Worm (Caenorhabditis elegans) whole organism, early embryonic: ENCODE data around the gene parn-2.

Experiments
- aly-1 ChIP-seq: sonication (generic microtip); optimal IDR thresholded peaks from 2 replicates; lab custom pipeline; 2016; ENCODE audit warnings: missing genetic modification characterization, missing compliant biosample characterization
- ama-1 ChIP-seq: fragments of 150-350 bp; optimal IDR thresholded peaks from 2 replicates; lab custom pipeline; 2014
- ceh-36 ChIP-seq: sonication (generic microtip); optimal IDR thresholded peaks from 2 replicates; lab custom pipeline; 2016; ENCODE audit warnings: missing genetic modification characterization, inconsistent platforms, missing compliant biosample characterization
- hmbx-1 ChIP-seq: sonication (generic microtip); optimal IDR thresholded peaks from 2 replicates; lab custom pipeline; 2016; ENCODE audit warnings: mild to moderate bottlenecking, missing genetic modification characterization, missing compliant biosample characterization
- hmg-4 ChIP-seq: fragments of 200-800 bp; sonication (Bioruptor generic); optimal IDR thresholded peaks from 2 replicates; lab custom pipeline; 2018; ENCODE audit warnings: mild to moderate bottlenecking, missing genetic modification characterization, missing compliant biosample characterization
- scrt-1 ChIP-seq: fragments of 200-800 bp; sonication (Bioruptor generic); IDR thresholded peaks from 2 replicates; pipeline ENCODE4 v1.3.6; 2022; ENCODE audit warnings: missing genetic modification characterization, missing compliant biosample characterization
- sea-1 ChIP-seq: fragments of 200-800 bp; sonication (Bioruptor generic); conservative IDR thresholded peaks from 2 replicates; pipeline ENCODE4 v1.3.6; 2022; ENCODE audit warnings: missing genetic modification characterization, missing compliant biosample characterization
- tbx-37 ChIP-seq: fragments of 200-800 bp; sonication (Bioruptor generic); conservative IDR thresholded peaks from 2 replicates; pipeline ENCODE4 v1.3.6; 2022; ENCODE audit warnings: missing genetic modification reagents, missing genetic modification characterization, missing compliant biosample characterization
- tra-4 ChIP-seq: sonication (generic microtip); optimal IDR thresholded peaks from 2 replicates; lab custom pipeline; 2017; ENCODE audit warnings: missing genetic modification characterization, missing compliant biosample characterization

- no peak for TF ChIP-seq aly-1 (tag; lab: Kevin White, UChicago)
- TF ChIP-seq ama-1 (lab: Kevin White, UChicago): no peak
- TF ChIP-seq tra-4: no peak
- TF ChIP-seq sea-1: no peak
- TF ChIP-seq ceh-36: no peak
- no peak for TF ChIP-seq hmg-4 (GFP tag; lab: Kevin White, UChicago)
- no peak for TF ChIP-seq hmbx-1 (tag; lab: Kevin White, UChicago)
- no peak for TF ChIP-seq scrt-1
- no peak for TF ChIP-seq tbx-37 (GFP tag; lab: Robert Waterston, UW)
Observed at ce11 chrII:12208741-12209140, 47.7 kb downstream of the parn-2 start.
